Worm (Caenorhabditis elegans) whole organism, midembryonic: ENCODE measurements around the gene R01E6.2.

Experiments used
- T22C8.4 ChIP-seq: fragments of 200-800 bp; sonication (Bioruptor generic); IDR thresholded peaks from 2 replicates; pipeline ENCODE4 v1.3.6; 2022; ENCODE audit warnings: missing genetic modification characterization, missing compliant biosample characterization
- cog-1 ChIP-seq: sonication (generic microtip); optimal IDR thresholded peaks from 2 replicates; lab custom pipeline; 2016; ENCODE audit warnings: missing genetic modification characterization, missing compliant biosample characterization
- flt-1 ChIP-seq: fragments of 200-800 bp; sonication (Bioruptor generic); IDR thresholded peaks from 2 replicates; pipeline ENCODE4 v1.3.6; 2022; ENCODE audit warnings: missing genetic modification characterization, missing compliant biosample characterization
- klf-2 ChIP-seq: fragments of 200-800 bp; sonication (Bioruptor generic); conservative IDR thresholded peaks from 2 replicates; pipeline ENCODE4 v1.3.6; 2022; ENCODE audit warnings: missing genetic modification reagents, missing genetic modification characterization, missing compliant biosample characterization
- med-1 ChIP-seq: sonication (generic microtip); optimal IDR thresholded peaks from 2 replicates; lab custom pipeline; 2017; ENCODE audit warnings: missing genetic modification characterization, mild to moderate bottlenecking, missing compliant biosample characterization, antibody characterized with exemption, missing genetic modification reagents; ENCODE audit not compliant: insufficient read depth
- ref-1 ChIP-seq: fragments of 200-800 bp; sonication (Bioruptor generic); conservative IDR thresholded peaks from 2 replicates; pipeline ENCODE4 v1.3.6; 2022; ENCODE audit warnings: missing genetic modification reagents, missing genetic modification characterization, missing compliant biosample characterization
- tab-1 ChIP-seq: fragments of 200-800 bp; sonication (Bioruptor generic); IDR thresholded peaks from 2 replicates; pipeline ENCODE4 v1.3.6; 2022; ENCODE audit warnings: missing genetic modification characterization, missing compliant biosample characterization
- ztf-23 ChIP-seq: fragments of 200-800 bp; sonication (Bioruptor generic); IDR thresholded peaks from 2 replicates; pipeline ENCODE4 v1.3.6; 2022; ENCODE audit warnings: missing genetic modification reagents, missing genetic modification characterization, missing compliant biosample characterization
- ztf-29 ChIP-seq: fragments of 200-800 bp; sonication (Bioruptor generic); IDR thresholded peaks from 2 replicates; pipeline ENCODE4 v1.3.6; 2022; ENCODE audit warnings: missing genetic modification reagents, missing genetic modification characterization, missing compliant biosample characterization

R01E6.2 gene

ce11 chrX:13542757-13543156 lies 23.6 kb downstream of the R01E6.2 start:
- TF ChIP-seq klf-2 (GFP tag; lab: Robert Waterston, UW) (no peak), ztf-23 (GFP tag; lab: Robert Waterston, UW) (no peak), T22C8.4 (no peak), tab-1 (GFP tag; lab: Robert Waterston, UW) (no peak), ztf-29 (no peak), med-1 (GFP tag; lab: Kevin White, UChicago) (no peak), cog-1 (tag; lab: Kevin White, UChicago) (no peak), ref-1 (no peak), flt-1 (GFP tag; lab: Robert Waterston, UW) (no peak)

- TF ChIP-seq med-1 (GFP tag; lab: Kevin White, UChicago) (no peak), ref-1 (no peak), ztf-29 (no peak)
These were observed 24.1 kb downstream of the R01E6.2 start, which contains the start of gene cah-4 for ce11 chrX:13542236-13542635. Gene cah-4, plus strand, starts transcription at chrX:13542574.

- TF ChIP-seq ref-1: no peak
- no peak for TF ChIP-seq tab-1 (GFP tag; lab: Robert Waterston, UW)
- no peak for TF ChIP-seq med-1 (GFP tag; lab: Kevin White, UChicago)
- no peak for TF ChIP-seq T22C8.4
- TF ChIP-seq ztf-23 (GFP tag; lab: Robert Waterston, UW): no peak
- TF ChIP-seq ztf-29: no peak
- no peak for TF ChIP-seq klf-2 (GFP tag; lab: Robert Waterston, UW)
- TF ChIP-seq flt-1 (GFP tag; lab: Robert Waterston, UW): no peak
- TF ChIP-seq cog-1 (tag; lab: Kevin White, UChicago): no peak
These were observed 25.0 kb downstream of the R01E6.2 start for ce11 chrX:13541335-13541734.

ce11 chrX:13539701-13540100 lies 26.6 kb downstream of the R01E6.2 start:
- no peak for TF ChIP-seq ztf-29
- TF ChIP-seq ref-1: no peak
- TF ChIP-seq ztf-23 (GFP tag; lab: Robert Waterston, UW): no peak
- TF ChIP-seq cog-1 (tag; lab: Kevin White, UChicago): no peak
- TF ChIP-seq flt-1 (GFP tag; lab: Robert Waterston, UW): no peak
- no peak for TF ChIP-seq T22C8.4
- TF ChIP-seq med-1 (GFP tag; lab: Kevin White, UChicago): no peak
- no peak for TF ChIP-seq klf-2 (GFP tag; lab: Robert Waterston, UW)
- TF ChIP-seq tab-1 (GFP tag; lab: Robert Waterston, UW): no peak

DNA sequence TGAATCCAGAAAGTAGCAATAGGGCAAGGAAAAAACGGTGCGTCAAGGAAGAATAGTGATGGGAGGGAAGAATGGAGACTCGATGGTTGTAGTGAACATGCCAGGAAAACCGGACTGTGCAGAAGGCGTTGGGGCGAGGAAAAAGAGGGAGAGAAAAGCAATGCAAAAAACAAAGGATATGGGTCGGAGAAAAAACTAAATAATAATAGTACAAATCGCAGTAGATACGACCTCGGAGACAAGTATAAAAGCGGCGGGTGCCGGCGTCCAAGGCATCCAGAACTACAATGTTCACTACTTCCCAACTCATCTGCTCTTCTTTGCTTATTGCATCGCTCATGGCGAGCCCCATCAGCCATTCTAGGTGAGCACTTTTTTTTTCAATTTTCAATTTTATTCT lies 29.6 kb downstream of the R01E6.2 start, which contains the start of gene R01E6.5:
R01E6.5 (plus strand) TSS at position 301 of the 400 bp plus-strand sequence.
- no peak for TF ChIP-seq ztf-29
- TF ChIP-seq cog-1 (tag; lab: Kevin White, UChicago): no peak
- no peak for TF ChIP-seq ref-1
- no peak for TF ChIP-seq klf-2 (GFP tag; lab: Robert Waterston, UW)
- no peak for TF ChIP-seq med-1 (GFP tag; lab: Kevin White, UChicago)
- no peak for TF ChIP-seq ztf-23 (GFP tag; lab: Robert Waterston, UW)
- TF ChIP-seq T22C8.4: no peak
- no peak for TF ChIP-seq tab-1 (GFP tag; lab: Robert Waterston, UW)
- TF ChIP-seq flt-1 (GFP tag; lab: Robert Waterston, UW): no peak

DNA sequence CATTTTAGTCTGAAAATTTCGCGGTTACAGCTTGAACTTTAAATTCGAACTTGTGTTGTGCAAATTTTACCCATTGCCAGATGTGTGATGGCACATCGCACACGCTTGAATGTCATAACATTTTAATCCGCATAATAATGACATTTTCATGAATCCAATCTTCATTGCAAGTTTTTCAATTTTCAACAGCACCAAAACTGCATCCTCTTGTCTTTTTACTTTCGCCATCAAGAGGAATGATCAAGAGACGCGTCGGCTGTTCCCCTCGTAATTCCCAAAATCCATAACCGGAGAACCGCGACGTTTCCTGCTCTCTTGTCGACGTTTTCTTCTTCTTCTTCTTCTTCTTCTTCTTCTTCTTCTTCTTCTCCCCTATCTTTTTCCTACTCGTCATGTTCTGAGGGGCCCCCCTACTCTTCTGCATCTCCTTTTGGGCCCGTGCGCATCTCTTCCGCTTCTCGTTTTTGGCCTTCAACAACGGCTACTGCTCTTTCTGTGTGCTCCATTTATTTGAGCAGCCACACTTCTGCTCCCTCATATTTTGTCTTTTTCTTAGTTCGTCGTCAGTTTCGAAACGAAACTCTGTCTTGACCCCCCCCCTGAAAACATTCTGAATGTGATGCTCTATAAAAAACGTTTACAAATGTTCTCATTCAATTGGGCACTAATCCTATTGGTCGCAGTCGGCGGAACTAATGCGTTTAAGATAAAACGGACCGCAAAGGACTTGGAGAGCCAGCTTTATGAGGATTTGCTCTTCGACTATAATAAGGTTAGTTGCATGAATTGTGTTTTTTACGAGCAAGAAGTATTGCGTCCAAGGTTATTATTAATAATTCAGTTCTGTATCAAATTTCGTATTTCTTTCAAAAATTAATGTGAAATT lies 33.7 kb downstream of the R01E6.2 start, which contains the start of gene acr-12:
acr-12 (plus strand) TSS at position 430 of the 886 bp plus-strand sequence.
- no peak for TF ChIP-seq cog-1 (tag; lab: Kevin White, UChicago)
- no peak for TF ChIP-seq tab-1 (GFP tag; lab: Robert Waterston, UW)
- no peak for TF ChIP-seq ztf-23 (GFP tag; lab: Robert Waterston, UW)
- TF ChIP-seq flt-1 (GFP tag; lab: Robert Waterston, UW): no peak
- no peak for TF ChIP-seq med-1 (GFP tag; lab: Kevin White, UChicago)
- no peak for TF ChIP-seq ref-1
- no peak for TF ChIP-seq T22C8.4
- no peak for TF ChIP-seq klf-2 (GFP tag; lab: Robert Waterston, UW)
- no peak for TF ChIP-seq ztf-29

DNA sequence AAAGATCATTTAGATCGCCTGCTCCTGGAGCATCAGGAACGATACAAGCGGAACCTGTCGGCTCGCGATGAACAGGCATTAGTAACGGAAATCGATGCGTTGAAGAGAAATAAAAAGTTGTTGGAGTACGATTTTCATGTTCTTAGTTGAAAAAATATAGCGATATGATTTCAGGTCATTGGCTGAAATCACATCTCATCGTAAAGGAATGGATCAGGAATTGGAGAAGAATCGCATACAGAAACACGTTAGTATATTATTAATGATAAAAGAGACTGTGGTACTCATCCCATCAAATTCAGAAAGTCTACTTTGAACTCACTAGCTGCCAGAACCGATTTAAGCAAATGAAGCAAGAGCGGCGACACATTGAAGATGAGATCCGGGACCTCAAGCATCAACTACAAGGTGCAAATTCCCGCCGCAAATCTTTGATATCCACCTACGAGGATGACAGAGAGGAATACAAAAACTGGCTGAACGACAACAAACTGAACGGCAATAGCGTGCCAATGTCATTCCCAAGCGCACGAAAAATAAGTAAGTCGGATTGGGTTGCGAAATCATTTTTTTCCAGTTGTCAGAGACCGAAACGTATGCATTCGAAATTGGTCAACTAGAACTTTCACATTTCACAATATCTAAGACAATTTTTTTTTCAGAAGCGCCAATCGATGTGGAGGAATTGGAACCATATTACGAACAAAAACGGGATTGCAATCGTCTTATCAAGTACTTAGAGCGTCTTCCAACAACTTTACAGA lies 36.1 kb downstream of the R01E6.2 start:
- TF ChIP-seq T22C8.4 (no peak), med-1 (GFP tag; lab: Kevin White, UChicago) (no peak), ztf-29 (no peak), klf-2 (GFP tag; lab: Robert Waterston, UW) (no peak), flt-1 (GFP tag; lab: Robert Waterston, UW) (no peak), tab-1 (GFP tag; lab: Robert Waterston, UW) (no peak), cog-1 (tag; lab: Kevin White, UChicago) (no peak), ztf-23 (GFP tag; lab: Robert Waterston, UW) (no peak), ref-1 (no peak)

ce11 chrX:13528630-13529138 lies 37.7 kb downstream of the R01E6.2 start, which contains the start of gene F18H3.4:
Gene F18H3.4, plus strand, starts transcription at chrX:13529088.
- no peak for TF ChIP-seq ref-1
- TF ChIP-seq flt-1 (GFP tag; lab: Robert Waterston, UW): no peak
- TF ChIP-seq tab-1 (GFP tag; lab: Robert Waterston, UW): no peak
- TF ChIP-seq T22C8.4: no peak
- no peak for TF ChIP-seq med-1 (GFP tag; lab: Kevin White, UChicago)
- no peak for TF ChIP-seq ztf-23 (GFP tag; lab: Robert Waterston, UW)
- no peak for TF ChIP-seq cog-1 (tag; lab: Kevin White, UChicago)
- no peak for TF ChIP-seq ztf-29
- TF ChIP-seq klf-2 (GFP tag; lab: Robert Waterston, UW): no peak
